Fruit fly (Drosophila melanogaster): ENCODE measurements around the gene pira.

DNA sequence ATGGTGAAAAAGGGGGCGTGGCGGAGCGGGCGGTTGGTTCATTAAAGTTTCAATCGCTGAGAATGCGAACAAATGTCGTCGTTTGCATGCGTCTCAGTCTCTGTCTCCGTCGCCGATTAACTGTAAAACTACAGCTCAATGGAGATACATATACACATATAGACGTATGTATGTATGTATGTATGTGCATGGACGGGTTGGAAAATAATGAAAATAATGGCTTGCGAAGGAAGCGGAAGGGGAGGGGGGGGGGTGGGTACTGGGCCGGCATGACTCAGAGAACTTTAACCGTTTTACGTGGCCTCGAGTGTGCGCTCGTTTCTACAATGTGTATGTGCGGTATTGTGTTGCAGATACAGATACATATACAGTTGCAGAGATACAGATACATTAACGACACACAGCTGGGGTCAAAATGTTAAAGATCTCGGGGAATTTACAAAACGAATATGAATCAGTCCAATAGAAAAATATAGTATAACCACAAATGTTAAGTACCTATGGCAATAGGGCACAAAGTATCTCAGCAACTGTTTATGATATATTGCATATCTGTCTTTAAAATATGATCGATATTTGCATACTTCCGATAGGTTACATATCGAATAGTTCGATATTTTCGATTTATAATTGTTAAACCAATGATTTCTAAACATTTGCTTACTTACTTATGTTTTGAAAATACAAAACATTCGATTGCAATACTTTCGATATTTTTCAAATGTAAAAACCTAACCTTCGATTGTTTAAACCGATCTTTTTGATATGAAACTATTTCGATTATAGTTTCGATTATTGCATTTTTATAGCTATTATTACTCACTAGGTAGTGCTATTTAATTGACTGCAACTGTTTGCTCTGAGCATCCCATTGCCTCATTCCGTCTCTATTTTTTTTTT is 38.9 kb downstream of the pira start:
- TF ChIP-seq CG10631 (GFP tag; optimal IDR thresholded peaks at IDR 0.05) = peak; percentile 62
- TF ChIP-seq Blimp-1 (GFP tag; optimal IDR thresholded peaks at IDR 0.05) = no peak
- peak; percentile 5 for TF ChIP-seq Met (GFP tag; optimal IDR thresholded peaks at IDR 0.05)
- TF ChIP-seq Hr4 (GFP tag; optimal IDR thresholded peaks at IDR 0.05) = peak; percentile 56

Data from whole organism, prepupa.